Worm (Caenorhabditis elegans): ENCODE results near the gene unc-103.
A peak's percentile ranks its signal among the peaks of the same experiment; 100 is the strongest.

Gene unc-103

ce11 chrIII:4099884-4100596 is 15.1 kb upstream of the unc-103 start:
- TF ChIP-seq nhr-90 (tag; optimal IDR thresholded peaks at IDR 0.05; ENCODE audit: poor library complexity) (peak; percentile 69), tbx-2 (tag; optimal IDR thresholded peaks at IDR 0.05) (peak; percentile 78), lin-13 (GFP tag; optimal IDR thresholded peaks at IDR 0.05) (peak; percentile 65), elt-3 (tag; optimal IDR thresholded peaks at IDR 0.05) (peak in 5 of 6 experiments; percentile 8 to 93 (median 41)), blmp-1 (tag; optimal IDR thresholded peaks at IDR 0.05) (peak; percentile 94), unc-62 (GFP tag; optimal IDR thresholded peaks at IDR 0.05) (no peak), grh-1 (GFP tag; IDR thresholded peaks at IDR 0.05) (peak; percentile 69), lin-39 (tag; optimal IDR thresholded peaks at IDR 0.05) (peak; percentile 56), nhr-11 (tag; optimal IDR thresholded peaks at IDR 0.05) (no peak), nhr-237 (tag; optimal IDR thresholded peaks at IDR 0.05) (peak; percentile 34), rnt-1 (tag; optimal IDR thresholded peaks at IDR 0.05) (peak; percentile 31), nhr-76 (tag; optimal IDR thresholded peaks at IDR 0.05) (no peak), hpl-2 (GFP tag; optimal IDR thresholded peaks at IDR 0.05) (no peak), pag-3 (tag; optimal IDR thresholded peaks at IDR 0.05; ENCODE audit: borderline replicate concordance, insufficient read depth) (peak; percentile 78), Y116A8C.19 (tag; optimal IDR thresholded peaks at IDR 0.05; ENCODE audit: borderline replicate concordance) (no peak), lir-3 (tag; optimal IDR thresholded peaks at IDR 0.05; ENCODE audit: poor library complexity) (peak; percentile 50), lin-14 (GFP tag; optimal IDR thresholded peaks at IDR 0.05) (peak; percentile 94), swsn-7 (tag; optimal IDR thresholded peaks at IDR 0.05) (peak; percentile 21), mep-1 (tag; optimal IDR thresholded peaks at IDR 0.05) (peak; percentile 83), nhr-71 (tag; optimal IDR thresholded peaks at IDR 0.05) (peak; percentile 93), efl-1 (optimal IDR thresholded peaks at IDR 0.05) (peak; percentile 24 to 54), efl-1 (GFP tag; optimal IDR thresholded peaks at IDR 0.05 in 1 of 2) (peak; percentile 28 to 95), snpc-4 (tag; optimal IDR thresholded peaks at IDR 0.05) (peak; percentile 29), nhr-85 (tag) (peak; percentile 98), sup-37 (GFP tag; optimal IDR thresholded peaks at IDR 0.05) (no peak), jun-1 (tag; optimal IDR thresholded peaks at IDR 0.05) (peak; percentile 30), snu-23 (GFP tag; optimal IDR thresholded peaks at IDR 0.05) (peak; percentile 86), zag-1 (tag; optimal IDR thresholded peaks at IDR 0.05) (no peak), fos-1 (tag; optimal IDR thresholded peaks at IDR 0.05) (no peak), lsy-2 (tag; optimal IDR thresholded peaks at IDR 0.05) (peak; percentile 74 to 88), nhr-19 (GFP tag; conservative IDR thresholded peaks at IDR 0.05) (peak; percentile 77), isw-1 (GFP tag; IDR thresholded peaks at IDR 0.05) (no peak), unc-130 (tag; optimal IDR thresholded peaks at IDR 0.05) (peak; percentile 46), nhr-77 (tag; optimal IDR thresholded peaks at IDR 0.05) (peak; percentile 19), C16A3.4 (tag; optimal IDR thresholded peaks at IDR 0.05) (peak; percentile 77), nhr-47 (tag; optimal IDR thresholded peaks at IDR 0.05) (peak; percentile 50), skn-1 (tag; optimal IDR thresholded peaks at IDR 0.05) (peak; percentile 88), nhr-20 (tag; optimal IDR thresholded peaks at IDR 0.05) (peak; percentile 88), lin-35 (GFP tag; optimal IDR thresholded peaks at IDR 0.05) (peak; percentile 44 to 69), aha-1 (tag; optimal IDR thresholded peaks at IDR 0.05) (no peak), dsc-1 (tag; optimal IDR thresholded peaks at IDR 0.05) (no peak), dpl-1 (GFP tag; optimal IDR thresholded peaks at IDR 0.05) (peak; percentile 40 to 61 (median 60)), ceh-82 (tag; optimal IDR thresholded peaks at IDR 0.05) (peak in 1 of 3 experiments; percentile 24), mdl-1 (tag; optimal IDR thresholded peaks at IDR 0.05) (peak in 1 of 2 experiments; percentile 17), sptf-1 (tag; optimal IDR thresholded peaks at IDR 0.05) (no peak), unc-86 (tag; optimal IDR thresholded peaks at IDR 0.05) (no peak), irx-1 (tag; optimal IDR thresholded peaks at IDR 0.05) (peak; percentile 28), xbp-1 (tag; optimal IDR thresholded peaks at IDR 0.05) (peak; percentile 49), ztf-4 (tag; optimal IDR thresholded peaks at IDR 0.05) (peak; percentile 48)

All from whole organism, L1 larva.